Fruit fly (Drosophila melanogaster) whole organism, embryonic: Measurements from ENCODE around the gene Drsl2.
A peak's percentile ranks its signal among the peaks of the same experiment; 100 is the strongest.

Experiments
- Adf1 ChIP-seq: fragments of 200-800 bp; sonication (Bioruptor generic); IDR thresholded peaks from 2 replicates; pipeline ENCODE4 v1.3.6; 2022; ENCODE audit warnings: missing biosample characterization, missing genetic modification characterization
- CG10147 ChIP-seq: fragments of 200-800 bp; sonication (Bioruptor generic); optimal IDR thresholded peaks from 2 replicates; lab custom pipeline; 2019; ENCODE audit warnings: missing biosample characterization, mild to moderate bottlenecking, missing genetic modification characterization, moderate library complexity
- CG10209 ChIP-seq: fragments of 200-800 bp; sonication (Bioruptor generic); optimal IDR thresholded peaks from 3 replicates; lab custom pipeline; 2017; ENCODE audit warnings: missing biosample characterization, mild to moderate bottlenecking, missing genetic modification characterization, missing genetic modification reagents
- CG11695 ChIP-seq: fragments of 200-800 bp; sonication (Bioruptor generic); IDR thresholded peaks from 3 replicates; pipeline ENCODE4 v1.3.6; 2022; ENCODE audit warnings: missing biosample characterization, missing genetic modification characterization
- CG1647 ChIP-seq: fragments of 200-800 bp; sonication (Bioruptor generic); optimal IDR thresholded peaks from 3 replicates; lab custom pipeline; 2016; ENCODE audit warnings: missing biosample characterization, missing genetic modification characterization
- CG17802 ChIP-seq: fragments of 200-800 bp; sonication (Bioruptor generic); optimal IDR thresholded peaks from 2 replicates; lab custom pipeline; 2018; ENCODE audit warnings: missing biosample characterization, mild to moderate bottlenecking, missing genetic modification characterization, moderate library complexity
- CG1792 ChIP-seq: fragments of 200-800 bp; sonication (Bioruptor generic); optimal IDR thresholded peaks from 2 replicates; lab custom pipeline; 2016; ENCODE audit warnings: missing biosample characterization, missing genetic modification characterization
- CG32532 ChIP-seq: fragments of 200-800 bp; sonication (Bioruptor generic); IDR thresholded peaks from 2 replicates; pipeline ENCODE4 v1.3.6; 2022; ENCODE audit warnings: missing biosample characterization, missing genetic modification characterization
- CG34422 ChIP-seq: fragments of 200-800 bp; sonication (Bioruptor generic); IDR thresholded peaks from 3 replicates; pipeline ENCODE4 v1.3.6; 2022; ENCODE audit warnings: missing biosample characterization, missing genetic modification characterization
- CG42726 ChIP-seq: fragments of 200-800 bp; sonication (Bioruptor generic); IDR thresholded peaks from 2 replicates; pipeline ENCODE4 v1.3.6; 2022; ENCODE audit warnings: missing biosample characterization, missing genetic modification characterization; ENCODE audit not compliant: partially characterized antibody
- CG4360 ChIP-seq: fragments of 200-800 bp; sonication (Bioruptor generic); IDR thresholded peaks from 2 replicates; pipeline ENCODE4 v1.3.6; 2022; ENCODE audit warnings: missing biosample characterization, missing genetic modification characterization
- CG4404 ChIP-seq: fragments of 200-800 bp; sonication (Bioruptor generic); IDR thresholded peaks from 2 replicates; pipeline ENCODE4 v1.3.6; 2022; ENCODE audit warnings: missing biosample characterization, missing genetic modification characterization
- CG6654 ChIP-seq: fragments of 200-800 bp; sonication (Bioruptor generic); optimal IDR thresholded peaks from 2 replicates; lab custom pipeline; 2017; ENCODE audit warnings: missing biosample characterization, mild to moderate bottlenecking, missing genetic modification characterization
- CG7928 ChIP-seq: fragments of 200-800 bp; sonication (Bioruptor generic); optimal IDR thresholded peaks from 2 replicates; lab custom pipeline; 2017; ENCODE audit warnings: missing biosample characterization, mild to moderate bottlenecking, missing genetic modification characterization
- Eip74EF ChIP-seq, 2 experiments: fragments of 200-800 bp in 1 of 2; fragments of >200 bp in 1 of 2; sonication (Bioruptor generic) in 1 of 2; optimal IDR thresholded peaks; 2 replicates each; lab custom pipeline; 2017 to 2019; ENCODE audit warnings: missing biosample characterization in 2 of 2, missing genetic modification characterization in 2 of 2, mild to moderate bottlenecking in 1 of 2, moderate library complexity in 1 of 2
- Ets65A ChIP-seq: fragments of 200-800 bp; sonication (Bioruptor generic); peaks from one replicate; lab custom pipeline; 2016; ENCODE audit warnings: missing biosample characterization, missing genetic modification characterization
- Fer1 ChIP-seq: fragments of 200-800 bp; sonication (Bioruptor generic); optimal IDR thresholded peaks from 2 replicates; lab custom pipeline; 2017; ENCODE audit warnings: missing biosample characterization, mild to moderate bottlenecking, missing genetic modification characterization
- HLH4C ChIP-seq: fragments of 200-800 bp; sonication (Bioruptor generic); IDR thresholded peaks from 3 replicates; pipeline ENCODE4 v1.3.6; 2022; ENCODE audit warnings: missing biosample characterization, missing genetic modification characterization; ENCODE audit not compliant: partially characterized antibody
- Lim3 ChIP-seq: fragments of 200-800 bp; sonication (Bioruptor generic); IDR thresholded peaks from 2 replicates; pipeline ENCODE4 v1.3.6; 2022; ENCODE audit warnings: missing biosample characterization, missing genetic modification characterization
- Med ChIP-seq: fragments of 200-800 bp; sonication (Bioruptor generic); peaks from one replicate; lab custom pipeline; 2016; ENCODE audit warnings: missing biosample characterization, missing genetic modification characterization, mild to moderate bottlenecking, inconsistent platforms, moderate library complexity
- Meics ChIP-seq: fragments of 200-800 bp; sonication (Bioruptor generic); optimal IDR thresholded peaks from 2 replicates; lab custom pipeline; 2017; ENCODE audit warnings: missing biosample characterization, mild to moderate bottlenecking, missing genetic modification characterization
- Mrtf ChIP-seq: fragments of 200-800 bp; sonication (Bioruptor generic); IDR thresholded peaks from 3 replicates; pipeline ENCODE4 v1.3.6; 2022; ENCODE audit warnings: missing biosample characterization, missing genetic modification characterization
- NFAT ChIP-seq: fragments of 200-800 bp; sonication (Bioruptor generic); IDR thresholded peaks from 2 replicates; pipeline ENCODE4 v1.3.6; 2022; ENCODE audit warnings: missing biosample characterization, missing genetic modification characterization
- al ChIP-seq: fragments of 200-800 bp; sonication (Bioruptor generic); IDR thresholded peaks from 2 replicates; pipeline ENCODE4 v1.3.6; 2022; ENCODE audit warnings: missing biosample characterization, missing genetic modification characterization
- ato ChIP-seq: fragments of 200-800 bp; sonication (Bioruptor generic); IDR thresholded peaks from 2 replicates; pipeline ENCODE4 v1.3.6; 2022; ENCODE audit warnings: missing biosample characterization, missing genetic modification characterization; ENCODE audit not compliant: partially characterized antibody
- bigmax ChIP-seq: fragments of 200-800 bp; sonication (Bioruptor generic); optimal IDR thresholded peaks from 2 replicates; lab custom pipeline; 2018; ENCODE audit warnings: missing biosample characterization, mild to moderate bottlenecking, missing genetic modification characterization
- cad ChIP-seq: fragments of >200 bp; optimal IDR thresholded peaks from 2 replicates; lab custom pipeline; 2017; ENCODE audit warnings: missing biosample characterization, missing genetic modification characterization
- cato ChIP-seq: fragments of 200-800 bp; sonication (Bioruptor generic); optimal IDR thresholded peaks from 2 replicates; lab custom pipeline; 2016; ENCODE audit warnings: missing biosample characterization, missing genetic modification characterization, borderline replicate concordance
- chinmo ChIP-seq: fragments of 200-800 bp; sonication (Bioruptor generic); IDR thresholded peaks from 4 replicates; pipeline ENCODE4 v1.3.6; 2022; ENCODE audit warnings: missing biosample characterization, missing genetic modification characterization; ENCODE audit not compliant: partially characterized antibody
- chm ChIP-seq: fragments of 200-800 bp; sonication (Bioruptor generic); IDR thresholded peaks from 2 replicates; pipeline ENCODE4 v1.3.6; 2022; ENCODE audit warnings: missing biosample characterization, missing genetic modification characterization
- crol ChIP-seq: fragments of 200-800 bp; sonication (Bioruptor generic); IDR thresholded peaks from 2 replicates; pipeline ENCODE4 v1.3.6; 2022; ENCODE audit warnings: missing biosample characterization, missing genetic modification characterization
- fd102C ChIP-seq: fragments of 200-800 bp; sonication (Bioruptor generic); optimal IDR thresholded peaks from 2 replicates; lab custom pipeline; 2018; ENCODE audit warnings: missing biosample characterization, mild to moderate bottlenecking, missing genetic modification characterization, moderate library complexity
- fd64A ChIP-seq: fragments of 200-800 bp; sonication (Bioruptor generic); optimal IDR thresholded peaks from 3 replicates; lab custom pipeline; 2018; ENCODE audit warnings: missing biosample characterization, mild to moderate bottlenecking, missing genetic modification characterization
- gfzf ChIP-seq: fragments of 200-800 bp; sonication (Bioruptor generic); optimal IDR thresholded peaks from 2 replicates; lab custom pipeline; 2016; ENCODE audit warnings: missing biosample characterization, mild to moderate bottlenecking, missing genetic modification characterization, moderate library complexity
- grau ChIP-seq: fragments of 200-800 bp; optimal IDR thresholded peaks from 3 replicates; lab custom pipeline; 2019; ENCODE audit warnings: missing biosample characterization, mild to moderate bottlenecking, missing genetic modification characterization, moderate library complexity
- hbn ChIP-seq: fragments of 200-800 bp; sonication (Bioruptor generic); IDR thresholded peaks from 2 replicates; pipeline ENCODE4 v1.3.6; 2022; ENCODE audit warnings: missing biosample characterization, missing genetic modification characterization; ENCODE audit not compliant: partially characterized antibody
- ken ChIP-seq: fragments of 200-800 bp; sonication (Bioruptor generic); IDR thresholded peaks from 3 replicates; pipeline ENCODE4 v1.3.6; 2022; ENCODE audit warnings: missing biosample characterization, missing genetic modification characterization
- kni ChIP-seq: fragments of 200-800 bp; sonication (Bioruptor generic); optimal IDR thresholded peaks from 3 replicates; lab custom pipeline; 2017; ENCODE audit warnings: mild to moderate bottlenecking, missing biosample characterization, missing genetic modification reagents, missing genetic modification characterization
- mld ChIP-seq: fragments of 200-800 bp; sonication (Bioruptor generic); IDR thresholded peaks from 3 replicates; pipeline ENCODE4 v1.3.6; 2022; ENCODE audit warnings: missing biosample characterization, missing genetic modification characterization; ENCODE audit not compliant: partially characterized antibody
- nom ChIP-seq: fragments of 200-800 bp; sonication (Bioruptor generic); optimal IDR thresholded peaks from 2 replicates; lab custom pipeline; 2017; ENCODE audit warnings: missing biosample characterization, missing genetic modification characterization, mild to moderate bottlenecking, moderate library complexity, missing genetic modification reagents
- oc ChIP-seq: fragments of 200-800 bp; sonication (Bioruptor generic); optimal IDR thresholded peaks from 2 replicates; lab custom pipeline; 2018; ENCODE audit warnings: missing biosample characterization, mild to moderate bottlenecking, missing genetic modification characterization, moderate library complexity
- rib ChIP-seq: fragments of 200-800 bp; sonication (Bioruptor generic); IDR thresholded peaks from 2 replicates; pipeline ENCODE4 v1.3.6; 2022; ENCODE audit warnings: missing biosample characterization, missing genetic modification characterization
- sd ChIP-seq: fragments of 200-800 bp; sonication (Bioruptor generic); optimal IDR thresholded peaks from 3 replicates; lab custom pipeline; 2018; ENCODE audit warnings: missing biosample characterization, mild to moderate bottlenecking, missing genetic modification characterization, moderate library complexity
- sens ChIP-seq: fragments of 200-800 bp; sonication (Bioruptor generic); peaks from one replicate; lab custom pipeline; 2016; ENCODE audit warnings: missing biosample characterization, missing genetic modification characterization
- ssp ChIP-seq: fragments of 200-800 bp; sonication (Bioruptor generic); IDR thresholded peaks from 2 replicates; pipeline ENCODE4 v1.3.6; 2022; ENCODE audit warnings: missing biosample characterization, missing genetic modification characterization
- tna ChIP-seq: fragments of 200-800 bp; sonication (Bioruptor generic); IDR thresholded peaks from 2 replicates; pipeline ENCODE4 v1.3.6; 2022; ENCODE audit warnings: missing biosample characterization, missing genetic modification characterization; ENCODE audit not compliant: partially characterized antibody
- vvl ChIP-seq: fragments of 200-800 bp; sonication (Bioruptor generic); IDR thresholded peaks from 2 replicates; pipeline ENCODE4 v1.3.6; 2022; ENCODE audit warnings: missing biosample characterization, missing genetic modification characterization

Drsl2 gene

DNA sequence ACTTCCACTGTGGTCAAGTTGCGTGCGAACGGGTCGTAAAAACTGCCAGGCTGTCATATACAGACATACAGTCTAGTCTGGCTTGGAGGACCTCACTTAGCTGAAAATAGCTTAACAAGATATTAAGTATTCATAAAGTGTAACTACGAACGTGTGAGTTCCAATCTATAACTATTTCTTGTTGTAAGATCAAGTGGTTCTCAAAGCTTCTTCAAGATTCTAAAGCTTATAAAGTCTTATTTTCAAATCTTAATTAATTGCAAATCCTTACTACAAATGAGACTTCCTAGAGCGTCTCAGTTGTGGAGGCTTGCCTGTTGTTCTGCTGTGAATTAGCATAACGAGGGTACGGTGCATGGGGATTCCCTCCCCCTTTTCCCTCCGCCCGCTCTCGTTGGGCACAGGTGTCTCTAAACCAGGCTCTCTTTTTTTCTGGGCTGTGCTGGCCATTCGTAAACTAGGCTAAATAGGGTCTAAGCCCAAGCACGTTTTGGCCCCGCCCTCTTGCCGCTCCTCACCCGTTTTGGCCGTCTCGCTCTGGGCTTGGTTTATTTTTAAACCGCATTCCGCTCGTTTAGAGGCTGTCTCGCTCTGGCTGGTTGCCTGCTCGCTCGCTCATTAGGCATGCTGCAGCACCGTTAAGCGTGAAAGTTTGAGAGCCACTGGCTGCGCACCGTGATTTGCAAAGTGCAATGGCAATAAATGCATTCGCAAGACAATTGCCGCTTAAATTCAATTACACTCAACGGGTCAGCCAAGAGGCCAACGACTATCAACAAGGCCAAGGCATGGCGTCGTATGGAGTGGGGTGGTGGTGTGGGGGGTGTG is 24.1 kb downstream of the Drsl2 start:
- TF ChIP-seq mld (GFP tag; lab: Robert Waterston, UW) (no peak), CG11695 (GFP tag; lab: Robert Waterston, UW) (no peak), gfzf (GFP tag; lab: Kevin White, UChicago) (no peak), NFAT (0 out of 2 replicates have a peak, but pooled peaks have one; percentile 21), Eip74EF (GFP tag; optimal IDR thresholded peaks at IDR 0.05; lab: Kevin White, UChicago) (no peak), CG34422 (GFP tag; lab: Robert Waterston, UW) (0 out of 3 replicates have a peak, but pooled peaks have one; percentile 26), ssp (no peak), Adf1 (GFP tag; lab: Robert Waterston, UW) (no peak), bigmax (no peak), cad (GFP tag; lab: Kevin White, UChicago) (peak; percentile 54), CG17802 (peak; percentile 62), tna (GFP tag; lab: Robert Waterston, UW) (peak; percentile 15; the same call in 1 of the 2 replicates), Meics (no peak), al (GFP tag; lab: Robert Waterston, UW) (no peak), cato (GFP tag; lab: Kevin White, UChicago) (no peak), CG4360 (peak; percentile 19; the same call in 1 of the 2 replicates), oc (peak; percentile 75), CG42726 (GFP tag; lab: Robert Waterston, UW) (0 out of 2 replicates have a peak, but pooled peaks have one; percentile 19), vvl (GFP tag; lab: Robert Waterston, UW) (0 out of 2 replicates have a peak, but pooled peaks have one; percentile 7), CG1792 (GFP tag; lab: Kevin White, UChicago) (no peak), kni (GFP tag; lab: Kevin White, UChicago) (peak; percentile 29), CG4404 (GFP tag; lab: Robert Waterston, UW) (no peak), sd (tag; lab: Kevin White, UChicago) (peak; percentile 97), chm (GFP tag; lab: Robert Waterston, UW) (peak; percentile 38; the same call in 1 of the 2 replicates), Fer1 (GFP tag; lab: Kevin White, UChicago) (no peak), HLH4C (GFP tag; lab: Robert Waterston, UW) (0 out of 3 replicates have a peak, but pooled peaks have one; percentile 29), Lim3 (GFP tag; lab: Robert Waterston, UW) (no peak), sens (GFP tag; lab: Kevin White, UChicago) (peak; percentile 52), CG6654 (peak; percentile 94), grau (peak; percentile 34), CG32532 (no peak), CG10209 (GFP tag; lab: Kevin White, UChicago) (no peak), fd64A (GFP tag; lab: Kevin White, UChicago) (no peak), Mrtf (no peak), Ets65A (GFP tag; lab: Kevin White, UChicago) (peak; percentile 67), nom (GFP tag; lab: Kevin White, UChicago) (peak; percentile 31), CG7928 (GFP tag; lab: Kevin White, UChicago) (no peak), CG1647 (GFP tag; lab: Kevin White, UChicago) (no peak), ken (GFP tag; lab: Robert Waterston, UW) (no peak), rib (GFP tag; lab: Robert Waterston, UW) (no peak), chinmo (GFP tag; lab: Robert Waterston, UW) (peak; percentile 77; the same call in 2 of the 4 replicates), hbn (no peak), fd102C (GFP tag; lab: Kevin White, UChicago) (no peak), crol (GFP tag; lab: Robert Waterston, UW) (peak; percentile 78), CG10147 (GFP tag; lab: Kevin White, UChicago) (no peak), Med (GFP tag; lab: Kevin White, UChicago) (peak; percentile 66), ato (GFP tag; lab: Robert Waterston, UW) (0 out of 2 replicates have a peak, but pooled peaks have one; percentile 25)
